Worm (Caenorhabditis elegans) whole organism, midembryonic: ENCODE data around the gene nhr-188.

Experiments
- T22C8.4 ChIP-seq: fragments of 200-800 bp; sonication (Bioruptor generic); IDR thresholded peaks from 2 replicates; pipeline ENCODE4 v1.3.6; 2022; ENCODE audit warnings: missing genetic modification characterization, missing compliant biosample characterization
- cog-1 ChIP-seq: sonication (generic microtip); optimal IDR thresholded peaks from 2 replicates; lab custom pipeline; 2016; ENCODE audit warnings: missing genetic modification characterization, missing compliant biosample characterization
- flt-1 ChIP-seq: fragments of 200-800 bp; sonication (Bioruptor generic); IDR thresholded peaks from 2 replicates; pipeline ENCODE4 v1.3.6; 2022; ENCODE audit warnings: missing genetic modification characterization, missing compliant biosample characterization
- klf-2 ChIP-seq: fragments of 200-800 bp; sonication (Bioruptor generic); conservative IDR thresholded peaks from 2 replicates; pipeline ENCODE4 v1.3.6; 2022; ENCODE audit warnings: missing genetic modification reagents, missing genetic modification characterization, missing compliant biosample characterization
- med-1 ChIP-seq: sonication (generic microtip); optimal IDR thresholded peaks from 2 replicates; lab custom pipeline; 2017; ENCODE audit warnings: missing genetic modification characterization, mild to moderate bottlenecking, missing compliant biosample characterization, antibody characterized with exemption, missing genetic modification reagents; ENCODE audit not compliant: insufficient read depth
- ref-1 ChIP-seq: fragments of 200-800 bp; sonication (Bioruptor generic); conservative IDR thresholded peaks from 2 replicates; pipeline ENCODE4 v1.3.6; 2022; ENCODE audit warnings: missing genetic modification reagents, missing genetic modification characterization, missing compliant biosample characterization
- tab-1 ChIP-seq: fragments of 200-800 bp; sonication (Bioruptor generic); IDR thresholded peaks from 2 replicates; pipeline ENCODE4 v1.3.6; 2022; ENCODE audit warnings: missing genetic modification characterization, missing compliant biosample characterization
- ztf-23 ChIP-seq: fragments of 200-800 bp; sonication (Bioruptor generic); IDR thresholded peaks from 2 replicates; pipeline ENCODE4 v1.3.6; 2022; ENCODE audit warnings: missing genetic modification reagents, missing genetic modification characterization, missing compliant biosample characterization
- ztf-29 ChIP-seq: fragments of 200-800 bp; sonication (Bioruptor generic); IDR thresholded peaks from 2 replicates; pipeline ENCODE4 v1.3.6; 2022; ENCODE audit warnings: missing genetic modification reagents, missing genetic modification characterization, missing compliant biosample characterization

The nhr-188 gene

DNA sequence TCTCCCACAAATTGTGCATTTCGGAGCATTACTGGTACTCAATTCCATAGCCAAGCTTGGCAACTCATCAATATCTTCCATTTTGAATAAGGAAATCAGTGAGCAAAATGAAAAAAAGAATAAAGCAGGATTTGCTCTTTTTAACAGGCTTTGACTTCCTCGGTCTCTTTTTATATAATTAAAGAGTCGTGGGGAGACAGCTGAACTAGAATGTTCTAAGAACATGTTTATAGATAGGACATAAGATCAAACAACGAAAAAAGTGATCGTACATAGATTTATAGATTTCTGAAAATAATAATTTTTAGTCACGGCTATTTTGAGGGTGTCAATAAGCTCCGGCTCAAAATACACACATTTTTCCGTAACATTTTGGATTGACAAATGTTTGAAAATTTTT lies 2.5 kb upstream of the nhr-188 start, which contains the start of gene nhr-189:
Gene nhr-189 (minus strand): TSS at position 121 of the 400 bp plus-strand sequence.
- TF ChIP-seq ztf-29 (GFP tag; lab: Robert Waterston, UW) (no peak), med-1 (no peak), flt-1 (GFP tag; lab: Robert Waterston, UW) (no peak), T22C8.4 (GFP tag; lab: Robert Waterston, UW) (no peak), cog-1 (tag; lab: Kevin White, UChicago) (no peak), ref-1 (GFP tag; lab: Robert Waterston, UW) (no peak)

DNA sequence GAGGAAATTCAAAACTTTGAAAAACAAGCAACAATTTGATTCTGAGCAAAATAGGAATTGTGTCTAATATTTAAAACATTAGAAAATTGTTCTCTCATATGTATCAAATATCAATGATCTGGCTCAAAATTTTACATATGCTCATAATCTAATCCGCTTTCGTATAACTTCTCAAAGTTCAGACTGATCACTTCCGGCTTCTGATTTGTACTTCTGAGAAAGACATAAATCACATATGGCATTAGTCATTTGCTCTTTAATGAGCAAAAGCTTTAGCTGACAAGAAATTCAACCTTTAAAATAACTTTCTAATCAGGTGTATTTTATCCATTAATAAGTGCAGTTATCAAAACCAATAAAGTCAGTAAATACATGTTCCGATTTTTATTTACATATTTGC lies 1.7 kb downstream of the nhr-188 start:
- TF ChIP-seq cog-1 (tag; lab: Kevin White, UChicago) = no peak
- no peak for TF ChIP-seq med-1
- no peak for TF ChIP-seq flt-1 (GFP tag; lab: Robert Waterston, UW)
- no peak for TF ChIP-seq T22C8.4 (GFP tag; lab: Robert Waterston, UW)
- TF ChIP-seq klf-2 (GFP tag; lab: Robert Waterston, UW) = no peak
- no peak for TF ChIP-seq tab-1 (GFP tag; lab: Robert Waterston, UW)
- no peak for TF ChIP-seq ztf-23
- no peak for TF ChIP-seq ref-1 (GFP tag; lab: Robert Waterston, UW)
- no peak for TF ChIP-seq ztf-29 (GFP tag; lab: Robert Waterston, UW)

DNA sequence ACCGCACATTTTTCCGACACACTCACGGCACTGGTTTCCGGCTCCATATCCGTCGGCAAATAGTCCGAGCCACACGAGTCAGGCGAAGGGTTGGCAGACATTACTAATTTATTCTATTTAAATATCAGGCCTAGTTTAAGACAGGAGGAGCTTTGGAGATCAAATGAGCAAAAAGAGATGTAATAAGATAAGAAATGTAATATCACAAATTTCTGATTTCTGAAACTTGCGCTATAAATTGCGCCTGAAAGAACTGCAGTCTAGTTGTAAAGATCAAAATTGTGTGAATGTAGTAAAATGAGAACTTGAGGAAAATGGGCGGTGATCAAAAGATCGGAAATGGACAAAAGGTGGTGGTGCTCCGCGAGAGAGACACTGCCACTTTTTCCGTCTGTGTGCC lies 2.8 kb downstream of the nhr-188 start, which contains the start of gene nhr-186:
Gene nhr-186 (minus strand): TSS at position 101 of the 400 bp plus-strand sequence.
- TF ChIP-seq ref-1 (GFP tag; lab: Robert Waterston, UW) = no peak
- no peak for TF ChIP-seq tab-1 (GFP tag; lab: Robert Waterston, UW)
- no peak for TF ChIP-seq flt-1 (GFP tag; lab: Robert Waterston, UW)
- no peak for TF ChIP-seq med-1
- TF ChIP-seq cog-1 (tag; lab: Kevin White, UChicago) = no peak
- TF ChIP-seq T22C8.4 (GFP tag; lab: Robert Waterston, UW) = no peak
- TF ChIP-seq klf-2 (GFP tag; lab: Robert Waterston, UW) = no peak
- TF ChIP-seq ztf-29 (GFP tag; lab: Robert Waterston, UW) = no peak
- TF ChIP-seq ztf-23 = no peak

DNA sequence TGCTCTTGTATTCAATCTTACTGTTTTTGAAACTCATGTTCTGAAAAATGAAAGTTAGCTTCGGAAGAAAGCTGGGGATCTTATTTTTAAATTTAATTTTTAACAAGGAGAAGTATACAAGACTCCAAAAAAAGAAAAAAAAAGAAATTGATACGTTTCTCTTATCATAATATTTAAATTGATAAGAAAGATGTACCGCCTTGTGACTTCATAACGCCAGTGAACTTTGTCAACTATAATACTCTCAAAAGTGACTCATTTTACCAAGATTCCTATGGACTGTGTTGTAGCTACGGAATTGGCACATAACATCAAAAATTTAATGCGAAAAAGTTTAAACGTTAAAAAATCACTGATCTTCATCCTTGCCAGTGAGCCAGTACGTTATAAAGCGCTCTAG lies 5.9 kb downstream of the nhr-188 start:
- TF ChIP-seq flt-1 (GFP tag; lab: Robert Waterston, UW) (no peak), tab-1 (GFP tag; lab: Robert Waterston, UW) (no peak), ref-1 (GFP tag; lab: Robert Waterston, UW) (no peak), T22C8.4 (GFP tag; lab: Robert Waterston, UW) (no peak), ztf-23 (no peak)

DNA sequence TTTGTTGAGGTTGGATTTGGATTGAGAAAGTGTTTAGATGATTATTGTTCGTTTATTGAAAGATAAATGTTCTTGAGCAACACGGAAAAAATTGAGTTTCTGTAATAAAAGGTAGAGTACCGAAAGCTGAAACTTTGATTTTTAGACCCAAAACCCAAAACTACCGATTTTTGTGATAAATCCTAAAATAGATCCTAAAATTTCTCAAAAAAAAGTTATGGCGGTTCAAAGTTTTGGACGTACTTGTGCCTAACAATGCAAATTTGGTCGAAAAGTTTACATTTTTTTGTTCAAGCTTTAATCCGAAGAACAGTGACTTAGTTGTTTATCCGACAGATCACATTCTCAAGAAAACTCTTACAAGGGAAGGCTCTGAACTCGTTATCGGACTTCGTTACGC lies 10.4 kb downstream of the nhr-188 start, which contains the start of gene nhr-185:
Gene nhr-185 (minus strand): TSS at position 101 of the 400 bp plus-strand sequence.
- TF ChIP-seq klf-2 (GFP tag; lab: Robert Waterston, UW) = no peak
- TF ChIP-seq cog-1 (tag; lab: Kevin White, UChicago) = no peak
- TF ChIP-seq tab-1 (GFP tag; lab: Robert Waterston, UW) = no peak
- no peak for TF ChIP-seq med-1
- no peak for TF ChIP-seq flt-1 (GFP tag; lab: Robert Waterston, UW)
- no peak for TF ChIP-seq ztf-23
- TF ChIP-seq ref-1 (GFP tag; lab: Robert Waterston, UW) = no peak
- no peak for TF ChIP-seq T22C8.4 (GFP tag; lab: Robert Waterston, UW)
- TF ChIP-seq ztf-29 (GFP tag; lab: Robert Waterston, UW) = no peak

DNA sequence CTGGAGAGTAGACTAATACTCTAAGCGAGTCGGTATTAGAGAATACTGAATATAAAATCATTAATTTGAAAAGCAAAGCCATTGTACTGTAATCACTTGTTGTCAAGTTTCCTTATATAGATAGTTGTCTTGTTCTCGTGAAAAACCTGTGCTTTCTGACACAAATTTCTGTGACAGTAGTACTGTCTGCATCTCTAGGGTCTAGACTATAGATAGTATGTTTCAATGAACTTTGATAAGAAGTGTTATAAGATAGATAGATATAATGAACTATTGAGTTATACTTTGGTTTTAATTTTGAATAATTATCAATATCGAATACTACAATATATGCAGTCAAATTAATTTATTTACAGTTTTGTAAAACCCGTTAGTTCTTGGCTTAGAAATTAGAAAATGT lies 13.7 kb downstream of the nhr-188 start, which contains the start of gene ugt-32:
Gene ugt-32 (minus strand): TSS at position 82 of the 400 bp plus-strand sequence.
- no peak for TF ChIP-seq tab-1 (GFP tag; lab: Robert Waterston, UW)
- no peak for TF ChIP-seq cog-1 (tag; lab: Kevin White, UChicago)
- no peak for TF ChIP-seq klf-2 (GFP tag; lab: Robert Waterston, UW)

DNA sequence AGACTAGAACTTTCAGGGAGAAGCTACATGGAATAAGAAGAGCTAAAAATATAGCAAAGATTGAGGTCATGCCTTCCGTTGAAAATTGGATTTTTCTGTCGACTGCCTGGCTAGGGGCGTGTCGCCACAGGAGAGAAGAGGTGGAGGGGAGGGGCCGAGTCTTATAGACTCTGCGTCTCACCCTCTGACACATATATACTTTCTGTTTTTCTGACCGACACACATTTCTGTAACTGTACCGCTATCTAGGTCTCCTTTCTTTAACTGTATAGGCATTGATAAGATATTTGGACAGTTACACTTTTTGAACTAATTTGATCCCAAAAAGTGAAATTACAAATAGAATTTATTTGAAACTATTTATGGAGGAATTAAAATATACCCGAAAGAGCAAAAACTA lies 16.2 kb downstream of the nhr-188 start:
- no peak for TF ChIP-seq flt-1 (GFP tag; lab: Robert Waterston, UW)
- TF ChIP-seq tab-1 (GFP tag; lab: Robert Waterston, UW) = no peak
- no peak for TF ChIP-seq ztf-23
- TF ChIP-seq ref-1 (GFP tag; lab: Robert Waterston, UW) = no peak
- no peak for TF ChIP-seq T22C8.4 (GFP tag; lab: Robert Waterston, UW)
- no peak for TF ChIP-seq klf-2 (GFP tag; lab: Robert Waterston, UW)
- TF ChIP-seq med-1 = no peak
- TF ChIP-seq cog-1 (tag; lab: Kevin White, UChicago) = no peak
- TF ChIP-seq ztf-29 (GFP tag; lab: Robert Waterston, UW) = no peak

DNA sequence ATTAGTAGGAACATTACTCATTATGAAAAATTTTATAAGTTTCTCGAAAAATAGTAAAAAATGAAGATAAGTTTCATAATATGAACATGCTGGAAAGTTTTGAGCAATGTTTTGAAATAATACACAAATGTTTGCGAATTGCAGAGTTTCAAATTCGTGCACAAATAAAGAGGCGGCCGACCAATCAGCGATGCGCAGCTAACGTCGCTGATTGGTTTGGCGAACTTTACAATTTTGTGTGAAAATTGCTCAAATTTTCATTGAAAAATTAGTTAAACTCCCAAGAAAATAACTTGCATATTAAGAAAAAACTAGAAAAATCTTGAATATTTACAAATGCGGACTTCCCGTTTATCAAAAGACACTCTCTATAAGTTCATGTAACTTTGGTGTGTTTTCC lies 25.0 kb downstream of the nhr-188 start:
- TF ChIP-seq T22C8.4 (GFP tag; lab: Robert Waterston, UW) = no peak
- no peak for TF ChIP-seq klf-2 (GFP tag; lab: Robert Waterston, UW)
- no peak for TF ChIP-seq ref-1 (GFP tag; lab: Robert Waterston, UW)

DNA sequence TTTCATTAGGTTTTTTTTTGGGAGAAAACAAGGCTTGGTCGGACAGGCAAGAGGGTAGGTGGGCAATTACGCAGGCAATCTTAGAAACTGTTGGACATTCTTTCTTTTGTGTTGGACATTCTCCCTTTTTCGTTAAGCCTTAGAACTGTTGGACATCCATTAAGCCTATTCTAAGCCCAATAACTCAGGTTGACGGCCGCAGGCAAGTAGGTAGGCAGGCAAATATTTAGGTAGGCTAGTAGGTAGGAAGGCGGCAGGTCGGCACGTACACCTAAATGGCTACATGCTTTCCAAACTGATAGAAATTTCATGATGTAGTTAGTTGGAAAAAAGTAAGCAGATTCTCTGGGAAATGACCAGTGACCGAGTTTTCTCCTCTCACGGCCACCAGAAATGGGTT lies 25.6 kb downstream of the nhr-188 start:
- TF ChIP-seq ref-1 (GFP tag; lab: Robert Waterston, UW) = no peak
- no peak for TF ChIP-seq tab-1 (GFP tag; lab: Robert Waterston, UW)
- TF ChIP-seq ztf-23 = no peak
- no peak for TF ChIP-seq med-1
- TF ChIP-seq klf-2 (GFP tag; lab: Robert Waterston, UW) = no peak
- no peak for TF ChIP-seq ztf-29 (GFP tag; lab: Robert Waterston, UW)
- no peak for TF ChIP-seq flt-1 (GFP tag; lab: Robert Waterston, UW)
- TF ChIP-seq T22C8.4 (GFP tag; lab: Robert Waterston, UW) = no peak
- no peak for TF ChIP-seq cog-1 (tag; lab: Kevin White, UChicago)

DNA sequence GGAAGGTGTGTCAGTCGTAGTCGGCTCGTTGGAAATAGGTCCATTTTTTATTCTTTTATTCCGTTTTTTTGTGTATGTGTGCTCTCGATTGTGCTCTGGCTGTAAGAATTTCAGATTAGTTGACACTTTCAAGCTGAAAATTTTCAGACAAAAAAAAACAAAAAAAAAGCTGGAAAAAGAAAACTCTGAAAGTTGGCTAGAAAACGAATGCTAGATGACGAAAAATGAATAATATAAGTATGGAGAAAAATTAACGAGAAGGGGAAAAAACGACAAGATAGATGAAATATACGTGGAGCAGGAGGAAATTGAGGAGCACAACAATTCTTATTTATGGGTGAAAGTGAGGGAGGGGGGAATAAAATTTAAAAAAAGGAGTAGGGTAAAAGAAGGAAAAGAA lies 26.0 kb downstream of the nhr-188 start, which contains the start of gene H10D18.5:
Gene H10D18.5 (minus strand): TSS at position 101 of the 400 bp plus-strand sequence.
- TF ChIP-seq flt-1 (GFP tag; lab: Robert Waterston, UW) (no peak), tab-1 (GFP tag; lab: Robert Waterston, UW) (no peak), med-1 (no peak), ztf-23 (no peak), cog-1 (tag; lab: Kevin White, UChicago) (no peak), ref-1 (GFP tag; lab: Robert Waterston, UW) (no peak), klf-2 (GFP tag; lab: Robert Waterston, UW) (no peak), ztf-29 (GFP tag; lab: Robert Waterston, UW) (no peak), T22C8.4 (GFP tag; lab: Robert Waterston, UW) (no peak)
